Fruit fly (Drosophila melanogaster) whole organism, embryonic: ENCODE results near the gene CG11562.

Experiments
- Blimp-1 ChIP-seq: fragments of 200-800 bp; sonication (Bioruptor generic); optimal IDR thresholded peaks from 3 replicates; lab custom pipeline; 2018; ENCODE audit warnings: missing biosample characterization, missing genetic modification characterization, mild to moderate bottlenecking, moderate library complexity, missing genetic modification reagents
- BtbVII ChIP-seq: fragments of 200-800 bp; sonication (Bioruptor generic); optimal IDR thresholded peaks from 3 replicates; lab custom pipeline; 2017; ENCODE audit warnings: missing biosample characterization, mild to moderate bottlenecking, missing genetic modification characterization
- CG10462 ChIP-seq: fragments of 200-800 bp; sonication (Bioruptor generic); optimal IDR thresholded peaks from 2 replicates; lab custom pipeline; 2016; ENCODE audit warnings: missing biosample characterization, missing genetic modification characterization
- CG10979 ChIP-seq: fragments of 200-800 bp; sonication (Bioruptor generic); optimal IDR thresholded peaks from 2 replicates; lab custom pipeline; 2018; ENCODE audit warnings: missing biosample characterization, mild to moderate bottlenecking, missing genetic modification characterization, moderate library complexity
- CG11247 ChIP-seq: fragments of 200-800 bp; sonication (Bioruptor generic); IDR thresholded peaks from 2 replicates; pipeline ENCODE4 v1.3.6; 2022; ENCODE audit warnings: missing biosample characterization, missing genetic modification characterization
- CG11695 ChIP-seq: fragments of 200-800 bp; sonication (Bioruptor generic); IDR thresholded peaks from 3 replicates; pipeline ENCODE4 v1.3.6; 2022; ENCODE audit warnings: missing biosample characterization, missing genetic modification characterization
- CG12299 ChIP-seq: fragments of 200-800 bp; sonication (Bioruptor generic); optimal IDR thresholded peaks from 2 replicates; lab custom pipeline; 2018; ENCODE audit warnings: missing biosample characterization, mild to moderate bottlenecking, missing genetic modification characterization
- CG12744 ChIP-seq: fragments of 200-800 bp; sonication (Bioruptor generic); optimal IDR thresholded peaks from 2 replicates; lab custom pipeline; 2016; ENCODE audit warnings: missing biosample characterization, missing genetic modification characterization
- CG13296 ChIP-seq: fragments of 200-800 bp; sonication (Bioruptor generic); optimal IDR thresholded peaks from 3 replicates; lab custom pipeline; 2018; ENCODE audit warnings: missing biosample characterization, mild to moderate bottlenecking, missing genetic modification characterization
- CG1603 ChIP-seq: fragments of 200-800 bp; sonication (Bioruptor generic); optimal IDR thresholded peaks from 2 replicates; lab custom pipeline; 2019; ENCODE audit warnings: missing biosample characterization, mild to moderate bottlenecking, missing genetic modification characterization, moderate library complexity
- CG16779 ChIP-seq: fragments of 200-800 bp; sonication (Bioruptor generic); IDR thresholded peaks from 2 replicates; pipeline ENCODE4 v1.3.6; 2022; ENCODE audit warnings: missing biosample characterization, missing genetic modification characterization
- CG1792 ChIP-seq: fragments of 200-800 bp; sonication (Bioruptor generic); optimal IDR thresholded peaks from 2 replicates; lab custom pipeline; 2016; ENCODE audit warnings: missing biosample characterization, missing genetic modification characterization
- CG2678 ChIP-seq: fragments of 200-800 bp; sonication (Bioruptor generic); optimal IDR thresholded peaks from 3 replicates; lab custom pipeline; 2019; ENCODE audit warnings: missing biosample characterization, mild to moderate bottlenecking, missing genetic modification characterization, moderate library complexity
- CG3838 ChIP-seq: fragments of 200-800 bp; sonication (Bioruptor generic); optimal IDR thresholded peaks from 3 replicates; lab custom pipeline; 2016; ENCODE audit warnings: missing biosample characterization, missing genetic modification characterization
- CG3995 ChIP-seq: fragments of 200-800 bp; sonication (Bioruptor generic); optimal IDR thresholded peaks from 3 replicates; lab custom pipeline; 2016; ENCODE audit warnings: missing biosample characterization, missing genetic modification characterization
- CG43689 ChIP-seq: fragments of 200-800 bp; sonication (Bioruptor generic); IDR thresholded peaks from 2 replicates; pipeline ENCODE4 v1.3.6; 2022; ENCODE audit warnings: missing biosample characterization, missing genetic modification characterization
- CG4424 ChIP-seq: fragments of 200-800 bp; sonication (Bioruptor generic); optimal IDR thresholded peaks from 3 replicates; lab custom pipeline; 2016; ENCODE audit warnings: missing biosample characterization, missing genetic modification characterization
- CG4854 ChIP-seq: fragments of 200-800 bp; sonication (Bioruptor generic); optimal IDR thresholded peaks from 2 replicates; lab custom pipeline; 2016; ENCODE audit warnings: missing biosample characterization, missing genetic modification characterization, inconsistent platforms
- CG5953 ChIP-seq: fragments of 200-800 bp; sonication (Bioruptor generic); IDR thresholded peaks from 2 replicates; pipeline ENCODE4 v1.3.6; 2022; ENCODE audit warnings: missing biosample characterization, missing genetic modification characterization
- CG7271 ChIP-seq: fragments of 200-800 bp; sonication (Bioruptor generic); optimal IDR thresholded peaks from 2 replicates; lab custom pipeline; 2018; ENCODE audit warnings: missing biosample characterization, mild to moderate bottlenecking, missing genetic modification characterization, moderate library complexity
- CG7745 ChIP-seq: fragments of 200-800 bp; sonication (Bioruptor generic); optimal IDR thresholded peaks from 2 replicates; lab custom pipeline; 2018; ENCODE audit warnings: missing biosample characterization, mild to moderate bottlenecking, missing genetic modification characterization, moderate library complexity
- CG8359 ChIP-seq: fragments of 200-800 bp; sonication (Bioruptor generic); optimal IDR thresholded peaks from 2 replicates; lab custom pipeline; 2017; ENCODE audit warnings: missing biosample characterization, mild to moderate bottlenecking, missing genetic modification characterization, borderline replicate concordance
- CG9932 ChIP-seq: fragments of 200-800 bp; sonication (Bioruptor generic); IDR thresholded peaks from 2 replicates; pipeline ENCODE4 v1.3.6; 2022; ENCODE audit warnings: missing biosample characterization, missing genetic modification characterization
- Doc2 ChIP-seq: fragments of 200-800 bp; sonication (Bioruptor generic); IDR thresholded peaks from 2 replicates; pipeline ENCODE4 v1.3.6; 2022; ENCODE audit warnings: missing biosample characterization, missing genetic modification characterization
- Dref ChIP-seq: fragments of 200-800 bp; sonication (Bioruptor generic); IDR thresholded peaks from 2 replicates; pipeline ENCODE4 v1.3.6; 2022; ENCODE audit warnings: missing biosample characterization, missing genetic modification characterization
- E2f1 ChIP-seq: fragments of 200-800 bp; sonication (Bioruptor generic); IDR thresholded peaks from 2 replicates; pipeline ENCODE4 v1.3.6; 2022; ENCODE audit warnings: missing biosample characterization, missing genetic modification characterization
- Elba2 ChIP-seq: fragments of 200-800 bp; sonication (Bioruptor generic); optimal IDR thresholded peaks from 3 replicates; lab custom pipeline; 2016; ENCODE audit warnings: missing biosample characterization, missing genetic modification characterization
- Fer3 ChIP-seq: fragments of 200-800 bp; sonication (Bioruptor generic); optimal IDR thresholded peaks from 2 replicates; lab custom pipeline; 2018; ENCODE audit warnings: missing biosample characterization, mild to moderate bottlenecking, missing genetic modification characterization, moderate library complexity
- Gsc ChIP-seq: fragments of 200-800 bp; sonication (Bioruptor generic); IDR thresholded peaks from 2 replicates; pipeline ENCODE4 v1.3.6; 2022; ENCODE audit warnings: missing biosample characterization, missing genetic modification characterization
- H15 ChIP-seq: fragments of 200-800 bp; sonication (Bioruptor generic); IDR thresholded peaks from 3 replicates; pipeline ENCODE4 v1.3.6; 2022; ENCODE audit warnings: missing biosample characterization, missing genetic modification characterization
- Kr ChIP-seq: fragments of 200-800 bp; sonication (Bioruptor generic); optimal IDR thresholded peaks from 2 replicates; lab custom pipeline; 2017; ENCODE audit warnings: missing biosample characterization, mild to moderate bottlenecking, missing genetic modification characterization
- Lhr ChIP-seq: fragments of 200-800 bp; sonication (Bioruptor generic); optimal IDR thresholded peaks from 3 replicates; lab custom pipeline; 2017; ENCODE audit warnings: mild to moderate bottlenecking, missing biosample characterization, missing genetic modification reagents, missing genetic modification characterization
- Myb ChIP-seq: fragments of 200-800 bp; sonication (Bioruptor generic); optimal IDR thresholded peaks from 2 replicates; lab custom pipeline; 2016; ENCODE audit warnings: missing biosample characterization, missing genetic modification characterization
- Opbp ChIP-seq: fragments of 200-800 bp; sonication (Bioruptor generic); IDR thresholded peaks from 3 replicates; pipeline ENCODE4 v1.3.6; 2022; ENCODE audit warnings: missing biosample characterization, missing genetic modification characterization; ENCODE audit not compliant: partially characterized antibody
- Pdp1 ChIP-seq, 2 experiments: fragments of 200-800 bp; sonication (Bioruptor generic); optimal IDR thresholded peaks; 3 replicates each; lab custom pipeline; 2016; ENCODE audit warnings: missing biosample characterization in 2 of 2, missing genetic modification characterization in 2 of 2, mild to moderate bottlenecking in 1 of 2, moderate library complexity in 1 of 2
- ase ChIP-seq: fragments of 200-800 bp; sonication (Bioruptor generic); IDR thresholded peaks from 3 replicates; pipeline ENCODE4 v1.3.6; 2022; ENCODE audit warnings: missing biosample characterization, missing genetic modification characterization
- caup ChIP-seq: fragments of 200-800 bp; sonication (Bioruptor generic); optimal IDR thresholded peaks from 3 replicates; lab custom pipeline; 2017; ENCODE audit warnings: missing biosample characterization, mild to moderate bottlenecking, missing genetic modification characterization, moderate library complexity; ENCODE audit not compliant: severe bottlenecking
- cg ChIP-seq: fragments of 200-800 bp; sonication (Bioruptor generic); optimal IDR thresholded peaks from 3 replicates; lab custom pipeline; 2019; ENCODE audit warnings: missing biosample characterization, mild to moderate bottlenecking, missing genetic modification characterization, moderate library complexity
- ems ChIP-seq: fragments of 200-800 bp; sonication (Bioruptor generic); optimal IDR thresholded peaks from 3 replicates; lab custom pipeline; 2016; ENCODE audit warnings: missing biosample characterization, missing genetic modification characterization
- gt ChIP-seq: fragments of 200-800 bp; sonication (Bioruptor generic); IDR thresholded peaks from 2 replicates; pipeline ENCODE4 v1.3.6; 2022; ENCODE audit warnings: missing biosample characterization, missing genetic modification characterization
- h ChIP-seq: fragments of >200 bp; optimal IDR thresholded peaks from 2 replicates; lab custom pipeline; 2017
- hb ChIP-seq: fragments of 200-800 bp; sonication (Bioruptor generic); IDR thresholded peaks from 3 replicates; pipeline ENCODE4 v1.3.6; 2022; ENCODE audit warnings: missing biosample characterization, missing genetic modification characterization; ENCODE audit not compliant: partially characterized antibody
- jing ChIP-seq: fragments of 200-800 bp; sonication (Bioruptor generic); optimal IDR thresholded peaks from 2 replicates; lab custom pipeline; 2018; ENCODE audit warnings: missing biosample characterization, mild to moderate bottlenecking, missing genetic modification characterization
- klu ChIP-seq: fragments of 200-800 bp; sonication (Bioruptor generic); IDR thresholded peaks from 2 replicates; pipeline ENCODE4 v1.3.6; 2022; ENCODE audit warnings: missing biosample characterization, missing genetic modification characterization
- phol ChIP-seq: fragments of 200-800 bp; sonication (Bioruptor generic); optimal IDR thresholded peaks from 3 replicates; lab custom pipeline; 2018; ENCODE audit warnings: missing biosample characterization, mild to moderate bottlenecking, missing genetic modification characterization, moderate library complexity
- sna ChIP-seq: fragments of 200-800 bp; sonication (Bioruptor generic); IDR thresholded peaks from 2 replicates; pipeline ENCODE4 v1.3.6; 2022; ENCODE audit warnings: missing biosample characterization, missing genetic modification characterization; ENCODE audit not compliant: partially characterized antibody
- tin ChIP-seq: fragments of 200-800 bp; sonication (Bioruptor generic); optimal IDR thresholded peaks from 3 replicates; lab custom pipeline; 2016; ENCODE audit warnings: missing biosample characterization, missing genetic modification characterization
- tio ChIP-seq: fragments of 200-800 bp; sonication (Bioruptor generic); optimal IDR thresholded peaks from 2 replicates; lab custom pipeline; 2017; ENCODE audit warnings: missing biosample characterization, missing genetic modification characterization, inconsistent platforms
- tna ChIP-seq: fragments of 200-800 bp; sonication (Bioruptor generic); IDR thresholded peaks from 2 replicates; pipeline ENCODE4 v1.3.6; 2022; ENCODE audit warnings: missing biosample characterization, missing genetic modification characterization; ENCODE audit not compliant: partially characterized antibody
- vnd ChIP-seq: fragments of 200-800 bp; sonication (Bioruptor generic); IDR thresholded peaks from 3 replicates; pipeline ENCODE4 v1.3.6; 2022; ENCODE audit warnings: missing biosample characterization, missing genetic modification characterization; ENCODE audit not compliant: partially characterized antibody
- zfh1 ChIP-seq: fragments of 200-800 bp; sonication (Bioruptor generic); IDR thresholded peaks from 3 replicates; pipeline ENCODE4 v1.3.6; 2022; ENCODE audit warnings: missing biosample characterization, missing genetic modification characterization

CG11562 gene

dm6 chr2L:305646-306045, 13.4 kb downstream of the CG11562 start, which contains the start of gene Plc21C (continued):
- peak; percentile 53; the same call in 2 of the 3 replicates for TF ChIP-seq Opbp (GFP tag; lab: Robert Waterston, UW)
- TF ChIP-seq Lhr, result peak; percentile 75
- 0 out of 3 replicates have a peak, but pooled peaks have one; percentile 20 for TF ChIP-seq CG11695
- TF ChIP-seq Kr (GFP tag; lab: Kevin White, UChicago), result no peak
- TF ChIP-seq Elba2 (GFP tag; lab: Kevin White, UChicago), result no peak
- TF ChIP-seq gt, result no peak
- TF ChIP-seq CG9932 (GFP tag; lab: Robert Waterston, UW), result peak; percentile 65
- TF ChIP-seq CG4424 (GFP tag; lab: Kevin White, UChicago), result peak; percentile 26
- TF ChIP-seq CG12744 (GFP tag; lab: Kevin White, UChicago), result no peak
- TF ChIP-seq phol (tag; lab: Kevin White, UChicago), result peak; percentile 68
- no peak for TF ChIP-seq CG8359 (GFP tag; lab: Kevin White, UChicago)
- peak; percentile 15 for TF ChIP-seq caup (GFP tag; lab: Kevin White, UChicago)
- no peak for TF ChIP-seq E2f1
- TF ChIP-seq CG3995 (GFP tag; lab: Kevin White, UChicago), result peak; percentile 83
- no peak for TF ChIP-seq cg (GFP tag; lab: Kevin White, UChicago)
- TF ChIP-seq CG10462 (GFP tag; lab: Kevin White, UChicago), result no peak
- TF ChIP-seq CG7271 (tag; lab: Kevin White, UChicago), result no peak
- no peak for TF ChIP-seq tio (GFP tag; lab: Kevin White, UChicago)
- TF ChIP-seq CG5953, result no peak
- no peak for TF ChIP-seq CG43689 (GFP tag; lab: Robert Waterston, UW)
- TF ChIP-seq h (lab: Kevin White, UChicago), result no peak
- peak; percentile 45 for TF ChIP-seq Fer3 (tag; lab: Kevin White, UChicago)
- TF ChIP-seq Pdp1 (GFP tag; optimal IDR thresholded peaks at IDR 0.05; lab: Kevin White, UChicago), result peak; percentile 50 to 67
- TF ChIP-seq CG13296 (GFP tag; lab: Kevin White, UChicago), result no peak
- TF ChIP-seq Myb, result peak; percentile 71
- TF ChIP-seq Doc2, result no peak
- no peak for TF ChIP-seq CG16779 (GFP tag; lab: Robert Waterston, UW)
- TF ChIP-seq Gsc (GFP tag; lab: Robert Waterston, UW), result no peak
- peak; percentile 56 for TF ChIP-seq CG2678 (tag; lab: Kevin White, UChicago)
- no peak for TF ChIP-seq zfh1
- no peak for TF ChIP-seq klu (GFP tag; lab: Robert Waterston, UW)
- no peak for TF ChIP-seq CG12299 (tag; lab: Kevin White, UChicago)
- peak; percentile 21 for TF ChIP-seq CG10979 (tag; lab: Kevin White, UChicago)
- peak; percentile 82 for TF ChIP-seq CG1603 (tag; lab: Kevin White, UChicago)
- no peak for TF ChIP-seq CG3838 (GFP tag; lab: Kevin White, UChicago)
- peak; percentile 41; the same call in 1 of the 2 replicates for TF ChIP-seq Dref
- no peak for TF ChIP-seq H15
- TF ChIP-seq tin (GFP tag; lab: Kevin White, UChicago), result peak; percentile 42
- peak; percentile 23 for TF ChIP-seq CG1792
- TF ChIP-seq CG7745 (tag; lab: Kevin White, UChicago), result no peak
- TF ChIP-seq ase (GFP tag; lab: Robert Waterston, UW), result no peak
- no peak for TF ChIP-seq BtbVII (GFP tag; lab: Kevin White, UChicago)
- no peak for TF ChIP-seq sna
- no peak for TF ChIP-seq tna
- TF ChIP-seq CG11247 (GFP tag; lab: Robert Waterston, UW), result 0 out of 2 replicates have a peak, but pooled peaks have one; percentile 6
- no peak for TF ChIP-seq hb (GFP tag; lab: Robert Waterston, UW)
- TF ChIP-seq Blimp-1 (GFP tag; lab: Kevin White, UChicago), result peak; percentile 24
- TF ChIP-seq CG4854, result peak; percentile 71
- no peak for TF ChIP-seq jing (GFP tag; lab: Kevin White, UChicago)
- peak; percentile 53 for TF ChIP-seq ems (GFP tag; lab: Kevin White, UChicago)
- TF ChIP-seq vnd (GFP tag; lab: Robert Waterston, UW), result no peak
